Worm (Caenorhabditis elegans): ENCODE measurements around the gene spp-4.

DNA sequence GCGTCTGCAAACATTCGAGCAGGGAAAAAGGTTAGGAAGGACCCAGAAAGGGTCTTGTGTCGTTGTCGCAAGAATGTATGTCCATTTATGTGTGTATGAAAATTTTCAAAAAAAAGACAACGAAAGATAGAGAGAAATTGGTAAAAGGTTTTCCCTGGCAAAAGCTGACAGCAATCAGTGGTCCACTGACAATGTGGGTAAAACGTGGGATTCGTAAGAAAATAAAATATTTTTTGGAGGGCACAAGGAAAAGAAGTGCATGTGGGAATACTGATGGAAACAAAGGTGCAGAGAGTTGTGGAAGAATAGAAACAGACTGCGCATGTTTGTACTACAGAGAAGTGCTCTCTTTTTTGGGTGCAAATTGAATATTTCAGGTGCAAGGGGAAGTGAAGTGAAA is 35.4 kb downstream of the spp-4 start:
- TF ChIP-seq cog-1 (tag; optimal IDR thresholded peaks at IDR 0.05) (no peak), T22C8.4 (GFP tag; IDR thresholded peaks at IDR 0.05) (no peak), flt-1 (GFP tag; IDR thresholded peaks at IDR 0.05) (no peak), ztf-29 (GFP tag; IDR thresholded peaks at IDR 0.05) (no peak), tab-1 (GFP tag; IDR thresholded peaks at IDR 0.05) (no peak), ztf-23 (GFP tag; IDR thresholded peaks at IDR 0.05) (no peak), klf-2 (GFP tag; conservative IDR thresholded peaks at IDR 0.05) (no peak), med-1 (GFP tag; optimal IDR thresholded peaks at IDR 0.05; ENCODE audit: insufficient read depth) (no peak), ref-1 (GFP tag; conservative IDR thresholded peaks at IDR 0.05) (no peak)

Data from whole organism, midembryonic.